Fruit fly (Drosophila melanogaster): ENCODE data around the gene salt.

Gene salt

DNA sequence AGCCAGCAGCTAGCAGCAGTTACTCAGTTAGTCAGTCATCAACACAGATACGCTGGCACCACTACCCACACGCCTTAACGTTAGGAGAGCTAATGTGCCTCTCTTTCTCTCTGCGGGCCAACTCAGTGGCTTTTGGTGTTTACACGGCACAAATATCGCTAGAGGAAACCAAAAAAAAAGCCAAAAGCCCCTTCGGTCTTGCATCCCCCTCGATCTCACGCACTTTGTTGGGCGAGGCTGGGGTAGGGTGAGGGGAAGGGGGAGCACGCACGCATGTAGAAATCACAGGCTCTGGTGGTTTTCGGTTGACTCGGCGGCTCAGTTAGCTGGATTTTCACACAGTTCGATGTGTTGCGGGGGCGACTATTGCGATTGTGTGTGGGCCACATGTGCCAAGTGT lies 32.5 kb downstream of the salt start (continued):
- TF ChIP-seq pros (GFP tag; optimal IDR thresholded peaks at IDR 0.05) (peak; percentile 14), CG13894 (tag; optimal IDR thresholded peaks at IDR 0.05) (peak; percentile 72), nmo (GFP tag; optimal IDR thresholded peaks at IDR 0.05) (no peak), row (GFP tag; IDR thresholded peaks at IDR 0.05) (0 out of 3 replicates have a peak, but pooled peaks have one; percentile 6), ara (GFP tag; IDR thresholded peaks at IDR 0.05) (no peak), abd-A (tag; optimal IDR thresholded peaks at IDR 0.05) (peak; percentile 34), CG11093 (GFP tag; IDR thresholded peaks at IDR 0.05) (no peak), CG12659 (GFP tag; optimal IDR thresholded peaks at IDR 0.05) (peak; percentile 16), HHEX (GFP tag; optimal IDR thresholded peaks at IDR 0.05) (no peak), Atf6 (GFP tag; IDR thresholded peaks at IDR 0.05) (no peak), ci (GFP tag; IDR thresholded peaks at IDR 0.05) (peak; percentile 37; the same call in 1 of the 3 replicates), CG8290 (GFP tag; optimal IDR thresholded peaks at IDR 0.05) (no peak), CG8290 (tag; optimal IDR thresholded peaks at IDR 0.05) (peak in 1 of 2 experiments; percentile 43), CG11560 (tag; IDR thresholded peaks at IDR 0.05) (no peak), Hr51 (GFP tag; optimal IDR thresholded peaks at IDR 0.05) (no peak), Blimp-1 (GFP tag; optimal IDR thresholded peaks at IDR 0.05) (no peak), Rfx (GFP tag; IDR thresholded peaks at IDR 0.05) (peak; percentile 40), pzg (GFP tag; optimal IDR thresholded peaks at IDR 0.05) (no peak), kay (GFP tag; optimal IDR thresholded peaks at IDR 0.05) (peak; percentile 12), CG4617 (GFP tag; optimal IDR thresholded peaks at IDR 0.05; ENCODE audit: borderline replicate concordance) (no peak), cwo (GFP tag; optimal IDR thresholded peaks at IDR 0.05) (peak; percentile 31), PHDP (tag; optimal IDR thresholded peaks at IDR 0.05) (peak; percentile 13), CG2202 (tag; optimal IDR thresholded peaks at IDR 0.05) (no peak), seq (GFP tag; IDR thresholded peaks at IDR 0.05) (no peak; the same call in 1 of the 2 replicates), CG17385 (GFP tag; optimal IDR thresholded peaks at IDR 0.05) (peak; percentile 23), Spps (tag; optimal IDR thresholded peaks at IDR 0.05) (no peak), ATbp (GFP tag; optimal IDR thresholded peaks at IDR 0.05) (peak; percentile 32), CG15269 (tag; optimal IDR thresholded peaks at IDR 0.05) (peak; percentile 13), CG1233 (GFP tag; optimal IDR thresholded peaks at IDR 0.05) (no peak), Camta (GFP tag; optimal IDR thresholded peaks at IDR 0.05) (no peak), croc (GFP tag; conservative IDR thresholded peaks at IDR 0.05) (no peak), Adf1 (GFP tag; IDR thresholded peaks at IDR 0.05) (peak; percentile 44; the same call in 1 of the 2 replicates), bbx (GFP tag; IDR thresholded peaks at IDR 0.05; ENCODE audit: partially characterized antibody) (no peak), lmd (GFP tag; IDR thresholded peaks at IDR 0.05) (no peak), gem (tag; optimal IDR thresholded peaks at IDR 0.05) (no peak), unpg (GFP tag; optimal IDR thresholded peaks at IDR 0.05) (no peak), CG1832 (GFP tag; optimal IDR thresholded peaks at IDR 0.05) (peak; percentile 28), ind (GFP tag; optimal IDR thresholded peaks at IDR 0.05) (no peak), CG3407 (GFP tag; optimal IDR thresholded peaks at IDR 0.05) (peak; percentile 13), sqz (GFP tag; optimal IDR thresholded peaks at IDR 0.05) (peak; percentile 63), D19A (tag; optimal IDR thresholded peaks at IDR 0.05) (no peak), gt (GFP tag; IDR thresholded peaks at IDR 0.05) (no peak), CG12744 (GFP tag; optimal IDR thresholded peaks at IDR 0.05) (no peak), Xrp1 (GFP tag; IDR thresholded peaks at IDR 0.05) (0 out of 2 replicates have a peak, but pooled peaks have one; percentile 16), CG9797 (GFP tag; optimal IDR thresholded peaks at IDR 0.05) (no peak), sd (tag; optimal IDR thresholded peaks at IDR 0.05) (peak; percentile 54), caup (GFP tag; optimal IDR thresholded peaks at IDR 0.05; ENCODE audit: severe bottlenecking) (no peak), wor (GFP tag; IDR thresholded peaks at IDR 0.05) (no peak), sima (GFP tag; optimal IDR thresholded peaks at IDR 0.05) (no peak), CG7987 (GFP tag; optimal IDR thresholded peaks at IDR 0.05) (no peak)

Data from whole organism, embryonic.